Fruit fly (Drosophila melanogaster) whole organism, embryonic: ENCODE measurements around the gene CG10431.

Experiments used
- Ada2b ChIP-seq: fragments of 200-800 bp; sonication (Bioruptor generic); IDR thresholded peaks from 2 replicates; pipeline ENCODE4 v1.3.6; 2022; ENCODE audit warnings: missing biosample characterization, missing genetic modification characterization
- Adf1 ChIP-seq: fragments of 200-800 bp; sonication (Bioruptor generic); IDR thresholded peaks from 2 replicates; pipeline ENCODE4 v1.3.6; 2022; ENCODE audit warnings: missing biosample characterization, missing genetic modification characterization
- CG10147 ChIP-seq: fragments of 200-800 bp; sonication (Bioruptor generic); optimal IDR thresholded peaks from 2 replicates; lab custom pipeline; 2019; ENCODE audit warnings: missing biosample characterization, mild to moderate bottlenecking, missing genetic modification characterization, moderate library complexity
- CG10274 ChIP-seq: fragments of 200-800 bp; sonication (Bioruptor generic); optimal IDR thresholded peaks from 3 replicates; lab custom pipeline; 2017; ENCODE audit warnings: missing biosample characterization, mild to moderate bottlenecking, missing genetic modification characterization
- CG10462 ChIP-seq: fragments of 200-800 bp; sonication (Bioruptor generic); optimal IDR thresholded peaks from 2 replicates; lab custom pipeline; 2016; ENCODE audit warnings: missing biosample characterization, missing genetic modification characterization
- CG12236 ChIP-seq: fragments of 200-800 bp; sonication (Bioruptor generic); optimal IDR thresholded peaks from 2 replicates; lab custom pipeline; 2016; ENCODE audit warnings: missing biosample characterization, missing genetic modification characterization
- CG14710 ChIP-seq: fragments of 200-800 bp; sonication (Bioruptor generic); optimal IDR thresholded peaks from 3 replicates; lab custom pipeline; 2019; ENCODE audit warnings: missing biosample characterization, mild to moderate bottlenecking, missing genetic modification characterization, moderate library complexity
- CG18011 ChIP-seq: fragments of 200-800 bp; sonication (Bioruptor generic); optimal IDR thresholded peaks from 2 replicates; lab custom pipeline; 2017; ENCODE audit warnings: missing biosample characterization, missing genetic modification characterization, mild to moderate bottlenecking, moderate library complexity, missing genotype
- CG34376 ChIP-seq: fragments of 200-800 bp; sonication (Bioruptor generic); optimal IDR thresholded peaks from 2 replicates; lab custom pipeline; 2018; ENCODE audit warnings: missing biosample characterization, mild to moderate bottlenecking, missing genetic modification characterization
- CG4328 ChIP-seq: fragments of 200-800 bp; sonication (Bioruptor generic); optimal IDR thresholded peaks from 3 replicates; lab custom pipeline; 2017; ENCODE audit warnings: missing biosample characterization, missing genetic modification reagents, missing genetic modification characterization
- CG4854 ChIP-seq: fragments of 200-800 bp; sonication (Bioruptor generic); optimal IDR thresholded peaks from 2 replicates; lab custom pipeline; 2016; ENCODE audit warnings: missing biosample characterization, missing genetic modification characterization, inconsistent platforms
- CG6254 ChIP-seq: fragments of 200-800 bp; sonication (Bioruptor generic); optimal IDR thresholded peaks from 3 replicates; lab custom pipeline; 2017; ENCODE audit warnings: mild to moderate bottlenecking, missing biosample characterization, missing genetic modification reagents, missing genetic modification characterization
- CG6654 ChIP-seq: fragments of 200-800 bp; sonication (Bioruptor generic); optimal IDR thresholded peaks from 2 replicates; lab custom pipeline; 2017; ENCODE audit warnings: missing biosample characterization, mild to moderate bottlenecking, missing genetic modification characterization
- CG8281 ChIP-seq: fragments of 200-800 bp; sonication (Bioruptor generic); optimal IDR thresholded peaks from 2 replicates; lab custom pipeline; 2018; ENCODE audit warnings: missing biosample characterization, mild to moderate bottlenecking, missing genetic modification characterization, moderate library complexity
- CG8290 ChIP-seq, 3 experiments: fragments of 200-800 bp; sonication (Bioruptor generic); optimal IDR thresholded peaks; 2 replicates each; lab custom pipeline; 2016 to 2019; ENCODE audit warnings: missing biosample characterization in 3 of 3, missing genetic modification characterization in 3 of 3, mild to moderate bottlenecking in 2 of 3, moderate library complexity in 1 of 3
- CG8765 ChIP-seq: fragments of 200-800 bp; sonication (Bioruptor generic); IDR thresholded peaks from 2 replicates; pipeline ENCODE4 v1.3.6; 2022; ENCODE audit warnings: missing biosample characterization, missing genetic modification characterization
- CG8944 ChIP-seq: fragments of 200-800 bp; sonication (Bioruptor generic); optimal IDR thresholded peaks from 3 replicates; lab custom pipeline; 2016; ENCODE audit warnings: missing biosample characterization, missing genetic modification characterization
- Dll ChIP-seq: fragments of 200-800 bp; sonication (Bioruptor generic); IDR thresholded peaks from 4 replicates; pipeline ENCODE4 v1.3.6; 2022; ENCODE audit warnings: missing biosample characterization, missing genetic modification characterization; ENCODE audit not compliant: partially characterized antibody
- Gsc ChIP-seq: fragments of 200-800 bp; sonication (Bioruptor generic); IDR thresholded peaks from 2 replicates; pipeline ENCODE4 v1.3.6; 2022; ENCODE audit warnings: missing biosample characterization, missing genetic modification characterization
- H15 ChIP-seq: fragments of 200-800 bp; sonication (Bioruptor generic); IDR thresholded peaks from 3 replicates; pipeline ENCODE4 v1.3.6; 2022; ENCODE audit warnings: missing biosample characterization, missing genetic modification characterization
- HLH4C ChIP-seq: fragments of 200-800 bp; sonication (Bioruptor generic); IDR thresholded peaks from 3 replicates; pipeline ENCODE4 v1.3.6; 2022; ENCODE audit warnings: missing biosample characterization, missing genetic modification characterization; ENCODE audit not compliant: partially characterized antibody
- HLH54F ChIP-seq: fragments of 200-800 bp; sonication (Bioruptor generic); optimal IDR thresholded peaks from 3 replicates; lab custom pipeline; 2016; ENCODE audit warnings: missing biosample characterization, missing genetic modification characterization
- Hr51 ChIP-seq, 2 experiments: fragments of 200-800 bp; sonication (Bioruptor generic); optimal IDR thresholded peaks; 2 replicates in 1 of 2; 3 replicates in 1 of 2; lab custom pipeline; 2016 to 2018; ENCODE audit warnings: missing biosample characterization in 2 of 2, missing genetic modification characterization in 2 of 2, mild to moderate bottlenecking in 1 of 2, moderate library complexity in 1 of 2
- Jarid2 ChIP-seq: fragments of 200-800 bp; sonication (Bioruptor generic); optimal IDR thresholded peaks from 3 replicates; lab custom pipeline; 2017; ENCODE audit warnings: mild to moderate bottlenecking, missing biosample characterization, missing genetic modification reagents, missing genetic modification characterization
- MESR4 ChIP-seq: fragments of 200-800 bp; sonication (Bioruptor generic); optimal IDR thresholded peaks from 2 replicates; lab custom pipeline; 2018; ENCODE audit warnings: missing biosample characterization, mild to moderate bottlenecking, missing genetic modification characterization, moderate library complexity
- Optix ChIP-seq: fragments of 200-800 bp; sonication (Bioruptor generic); IDR thresholded peaks from 3 replicates; pipeline ENCODE4 v1.3.6; 2022; ENCODE audit warnings: missing biosample characterization, missing genetic modification characterization
- PHDP ChIP-seq: fragments of 200-800 bp; sonication (Bioruptor generic); optimal IDR thresholded peaks from 3 replicates; lab custom pipeline; 2018; ENCODE audit warnings: missing biosample characterization, mild to moderate bottlenecking, missing genetic modification characterization, moderate library complexity
- Pdp1 ChIP-seq, 2 experiments: fragments of 200-800 bp; sonication (Bioruptor generic); optimal IDR thresholded peaks; 3 replicates each; lab custom pipeline; 2016; ENCODE audit warnings: missing biosample characterization in 2 of 2, missing genetic modification characterization in 2 of 2, mild to moderate bottlenecking in 1 of 2, moderate library complexity in 1 of 2
- Six4 ChIP-seq: fragments of 200-800 bp; sonication (Bioruptor generic); optimal IDR thresholded peaks from 2 replicates; lab custom pipeline; 2016; ENCODE audit warnings: missing biosample characterization, missing genetic modification characterization
- Xbp1 ChIP-seq: fragments of 200-800 bp; sonication (Bioruptor generic); optimal IDR thresholded peaks from 3 replicates; lab custom pipeline; 2016; ENCODE audit warnings: missing biosample characterization, mild to moderate bottlenecking, missing genetic modification characterization
- az2 ChIP-seq: fragments of 200-800 bp; sonication (Bioruptor generic); optimal IDR thresholded peaks from 3 replicates; lab custom pipeline; 2016; ENCODE audit warnings: missing biosample characterization, missing genetic modification characterization
- bowl ChIP-seq: fragments of 200-800 bp; sonication (Bioruptor generic); IDR thresholded peaks from 2 replicates; pipeline ENCODE4 v1.3.6; 2022; ENCODE audit warnings: missing biosample characterization, missing genetic modification characterization
- crc ChIP-seq: fragments of 200-800 bp; sonication (Bioruptor generic); optimal IDR thresholded peaks from 2 replicates; lab custom pipeline; 2016; ENCODE audit warnings: missing biosample characterization, missing genetic modification characterization
- gcm ChIP-seq: fragments of 200-800 bp; sonication (Bioruptor generic); optimal IDR thresholded peaks from 2 replicates; lab custom pipeline; 2019; ENCODE audit warnings: missing biosample characterization, mild to moderate bottlenecking, missing genetic modification characterization, moderate library complexity
- gro ChIP-seq: fragments of 200-800 bp; sonication (Bioruptor generic); optimal IDR thresholded peaks from 2 replicates; lab custom pipeline; 2016; ENCODE audit warnings: missing biosample characterization, missing genetic modification characterization
- hb ChIP-seq: fragments of 200-800 bp; sonication (Bioruptor generic); IDR thresholded peaks from 3 replicates; pipeline ENCODE4 v1.3.6; 2022; ENCODE audit warnings: missing biosample characterization, missing genetic modification characterization; ENCODE audit not compliant: partially characterized antibody
- hbn ChIP-seq: fragments of 200-800 bp; sonication (Bioruptor generic); IDR thresholded peaks from 2 replicates; pipeline ENCODE4 v1.3.6; 2022; ENCODE audit warnings: missing biosample characterization, missing genetic modification characterization; ENCODE audit not compliant: partially characterized antibody
- ken ChIP-seq: fragments of 200-800 bp; sonication (Bioruptor generic); IDR thresholded peaks from 3 replicates; pipeline ENCODE4 v1.3.6; 2022; ENCODE audit warnings: missing biosample characterization, missing genetic modification characterization
- kni ChIP-seq: fragments of 200-800 bp; sonication (Bioruptor generic); optimal IDR thresholded peaks from 3 replicates; lab custom pipeline; 2017; ENCODE audit warnings: mild to moderate bottlenecking, missing biosample characterization, missing genetic modification reagents, missing genetic modification characterization
- lilli ChIP-seq: fragments of 200-800 bp; sonication (Bioruptor generic); optimal IDR thresholded peaks from 3 replicates; lab custom pipeline; 2016; ENCODE audit warnings: missing biosample characterization, missing genetic modification characterization
- mld ChIP-seq: fragments of 200-800 bp; sonication (Bioruptor generic); IDR thresholded peaks from 3 replicates; pipeline ENCODE4 v1.3.6; 2022; ENCODE audit warnings: missing biosample characterization, missing genetic modification characterization; ENCODE audit not compliant: partially characterized antibody
- onecut ChIP-seq: fragments of 200-800 bp; sonication (Bioruptor generic); IDR thresholded peaks from 2 replicates; pipeline ENCODE4 v1.3.6; 2022; ENCODE audit warnings: missing biosample characterization, missing genetic modification characterization
- pb ChIP-seq: fragments of 200-800 bp; sonication (Bioruptor generic); optimal IDR thresholded peaks from 3 replicates; lab custom pipeline; 2016; ENCODE audit warnings: missing biosample characterization, missing genetic modification characterization
- phol ChIP-seq: fragments of 200-800 bp; sonication (Bioruptor generic); optimal IDR thresholded peaks from 3 replicates; lab custom pipeline; 2018; ENCODE audit warnings: missing biosample characterization, mild to moderate bottlenecking, missing genetic modification characterization, moderate library complexity
- pum ChIP-seq: fragments of 200-800 bp; sonication (Bioruptor generic); optimal IDR thresholded peaks from 2 replicates; lab custom pipeline; 2016; ENCODE audit warnings: missing biosample characterization, missing genetic modification characterization
- salm ChIP-seq: fragments of 200-800 bp; sonication (Bioruptor generic); optimal IDR thresholded peaks from 2 replicates; lab custom pipeline; 2018; ENCODE audit warnings: missing biosample characterization, mild to moderate bottlenecking, missing genetic modification characterization
- sens-2 ChIP-seq: fragments of 200-800 bp; sonication (Bioruptor generic); IDR thresholded peaks from 2 replicates; pipeline ENCODE4 v1.3.6; 2022; ENCODE audit warnings: missing biosample characterization, missing genetic modification characterization
- tap ChIP-seq: fragments of 200-800 bp; optimal IDR thresholded peaks from 3 replicates; lab custom pipeline; 2019; ENCODE audit warnings: missing biosample characterization, mild to moderate bottlenecking, missing genetic modification characterization, moderate library complexity
- vvl ChIP-seq: fragments of 200-800 bp; sonication (Bioruptor generic); IDR thresholded peaks from 2 replicates; pipeline ENCODE4 v1.3.6; 2022; ENCODE audit warnings: missing biosample characterization, missing genetic modification characterization

Gene CG10431

DNA sequence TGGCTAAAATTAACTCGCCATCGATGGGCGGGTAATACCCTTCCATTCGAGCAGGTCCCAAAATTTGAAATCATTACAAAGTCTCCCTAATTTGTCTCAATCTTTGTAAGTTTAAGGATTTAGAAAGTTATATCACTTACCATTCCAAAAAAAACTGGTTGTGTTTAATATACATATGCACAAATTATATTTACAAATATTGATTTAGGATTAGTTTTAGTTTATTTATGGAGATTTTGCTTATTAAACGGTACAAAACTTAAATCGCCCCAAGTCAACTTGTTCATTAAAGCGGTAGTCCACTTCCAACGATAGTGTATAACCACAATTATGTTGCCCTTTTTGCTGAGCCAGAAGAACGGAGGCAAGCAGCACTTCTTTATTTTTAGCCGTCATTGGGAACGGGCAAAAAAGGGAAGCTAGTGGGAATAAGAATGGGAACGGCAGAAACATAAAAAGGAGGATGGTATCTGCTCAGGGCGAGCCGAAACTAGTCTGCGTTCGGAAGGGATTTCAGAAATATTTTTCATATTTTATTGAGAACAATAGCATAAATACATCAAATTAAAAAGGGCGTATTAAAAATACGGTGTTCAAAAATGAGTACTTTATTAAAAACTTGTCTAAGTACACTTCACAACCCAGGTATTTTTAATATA lies 26.3 kb upstream of the CG10431 start (continued):
- TF ChIP-seq crc (GFP tag; lab: Kevin White, UChicago) (no peak), Optix (no peak), ken (peak; percentile 61; the same call in 1 of the 3 replicates), bowl (no peak), CG10274 (GFP tag; lab: Kevin White, UChicago) (no peak), Jarid2 (GFP tag; lab: Kevin White, UChicago) (no peak), Dll (GFP tag; lab: Robert Waterston, UW) (no peak), gro (GFP tag; lab: Kevin White, UChicago) (no peak), CG10147 (peak; percentile 10), pb (GFP tag; lab: Kevin White, UChicago) (no peak), Six4 (peak; percentile 64), Adf1 (no peak), gcm (peak; percentile 80), Gsc (GFP tag; lab: Robert Waterston, UW) (no peak), CG8944 (GFP tag; lab: Kevin White, UChicago) (no peak), az2 (GFP tag; lab: Kevin White, UChicago) (peak; percentile 81), pum (GFP tag; lab: Kevin White, UChicago) (peak; percentile 27), Ada2b (GFP tag; lab: Robert Waterston, UW) (no peak), CG4854 (GFP tag; lab: Kevin White, UChicago) (no peak), salm (tag; lab: Kevin White, UChicago) (peak; percentile 70), CG8290 (GFP tag; optimal IDR thresholded peaks at IDR 0.05; lab: Kevin White, UChicago) (no peak), CG8290 (tag; optimal IDR thresholded peaks at IDR 0.05; lab: Kevin White, UChicago) (no peak), Pdp1 (GFP tag; optimal IDR thresholded peaks at IDR 0.05; lab: Kevin White, UChicago) (peak; percentile 39 to 53), HLH54F (no peak), CG34376 (GFP tag; lab: Kevin White, UChicago) (no peak), sens-2 (GFP tag; lab: Robert Waterston, UW) (no peak), mld (GFP tag; lab: Robert Waterston, UW) (no peak), vvl (no peak), CG10462 (peak; percentile 19), HLH4C (GFP tag; lab: Robert Waterston, UW) (no peak), CG6254 (peak; percentile 57), kni (no peak), CG4328 (GFP tag; lab: Kevin White, UChicago) (peak; percentile 17), hbn (GFP tag; lab: Robert Waterston, UW) (no peak), Xbp1 (GFP tag; lab: Kevin White, UChicago) (peak; percentile 56), tap (tag; lab: Kevin White, UChicago) (peak; percentile 62), CG6654 (GFP tag; lab: Kevin White, UChicago) (no peak), onecut (peak; percentile 44; the same call in 1 of the 2 replicates), lilli (GFP tag; lab: Kevin White, UChicago) (peak; percentile 28), hb (GFP tag; lab: Robert Waterston, UW) (no peak), CG18011 (GFP tag; lab: Kevin White, UChicago) (no peak), Hr51 (GFP tag; optimal IDR thresholded peaks at IDR 0.05; lab: Kevin White, UChicago) (peak in 1 of 2 experiments; percentile 46), CG8765 (GFP tag; lab: Robert Waterston, UW) (no peak), CG14710 (tag; lab: Kevin White, UChicago) (peak; percentile 74), phol (tag; lab: Kevin White, UChicago) (peak; percentile 81), CG8281 (tag; lab: Kevin White, UChicago) (peak; percentile 17), CG12236 (GFP tag; lab: Kevin White, UChicago) (no peak), PHDP (tag; lab: Kevin White, UChicago) (peak; percentile 84), MESR4 (no peak), H15 (GFP tag; lab: Robert Waterston, UW) (no peak)
